Fruit fly (Drosophila melanogaster) whole organism, adult: ENCODE measurements around the gene CG7332.
A peak's percentile ranks its signal among the peaks of the same experiment; 100 is the strongest.

Experiments
- CG11617 ChIP-seq: fragments of 200-800 bp; sonication (Bioruptor generic); optimal IDR thresholded peaks from 2 replicates; lab custom pipeline; 2017; ENCODE audit warnings: mild to moderate bottlenecking, missing biosample characterization, missing genetic modification reagents, missing genetic modification characterization
- CG12768 ChIP-seq: fragments of 200-800 bp; sonication (Bioruptor generic); optimal IDR thresholded peaks from 2 replicates; lab custom pipeline; 2017; ENCODE audit warnings: missing biosample characterization, missing genetic modification characterization, mild to moderate bottlenecking, moderate library complexity, missing genetic modification reagents
- CG14711 ChIP-seq: fragments of 200-800 bp; sonication (Bioruptor generic); optimal IDR thresholded peaks from 2 replicates; lab custom pipeline; 2018; ENCODE audit warnings: missing biosample characterization, mild to moderate bottlenecking, missing genetic modification characterization, moderate library complexity
- CG1620 ChIP-seq: fragments of 200-800 bp; sonication (Bioruptor generic); optimal IDR thresholded peaks from 2 replicates; lab custom pipeline; 2016; ENCODE audit warnings: missing biosample characterization, missing genetic modification characterization
- CG33017 ChIP-seq: fragments of 200-800 bp; sonication (Bioruptor generic); optimal IDR thresholded peaks from 2 replicates; lab custom pipeline; 2018; ENCODE audit warnings: missing biosample characterization, mild to moderate bottlenecking, missing genetic modification characterization, moderate library complexity
- CG5204 ChIP-seq: fragments of 200-800 bp; sonication (Bioruptor generic); optimal IDR thresholded peaks from 2 replicates; lab custom pipeline; 2016; ENCODE audit warnings: missing biosample characterization, missing genetic modification characterization
- CG7045 ChIP-seq: fragments of 200-800 bp; sonication (Bioruptor generic); optimal IDR thresholded peaks from 2 replicates; lab custom pipeline; 2017; ENCODE audit warnings: missing biosample characterization, mild to moderate bottlenecking, missing genetic modification characterization
- CG7101 ChIP-seq: fragments of 200-800 bp; sonication (Bioruptor generic); optimal IDR thresholded peaks from 2 replicates; lab custom pipeline; 2018; ENCODE audit warnings: missing biosample characterization, mild to moderate bottlenecking, missing genetic modification characterization, moderate library complexity
- Clk ChIP-seq: fragments of 200-800 bp; sonication (Bioruptor generic); optimal IDR thresholded peaks from 2 replicates; lab custom pipeline; 2017; ENCODE audit warnings: missing biosample characterization, missing genetic modification characterization
- Crg-1 ChIP-seq: fragments of 200-800 bp; sonication (Bioruptor generic); optimal IDR thresholded peaks from 2 replicates; lab custom pipeline; 2016; ENCODE audit warnings: missing biosample characterization, missing genetic modification characterization
- Hr96 ChIP-seq: fragments of 200-800 bp; sonication (Bioruptor generic); optimal IDR thresholded peaks from 2 replicates; lab custom pipeline; 2016; ENCODE audit warnings: missing biosample characterization, missing genetic modification characterization
- Mnt ChIP-seq: fragments of 200-800 bp; sonication (Bioruptor generic); optimal IDR thresholded peaks from 2 replicates; lab custom pipeline; 2016; ENCODE audit warnings: missing biosample characterization, mild to moderate bottlenecking, missing genetic modification characterization
- bab1 ChIP-seq: fragments of 200-800 bp; sonication (Bioruptor generic); optimal IDR thresholded peaks from 3 replicates; lab custom pipeline; 2019; ENCODE audit warnings: missing biosample characterization, mild to moderate bottlenecking, missing genetic modification characterization, moderate library complexity
- cic ChIP-seq: fragments of 200-800 bp; sonication (Bioruptor generic); optimal IDR thresholded peaks from 2 replicates; lab custom pipeline; 2017; ENCODE audit warnings: missing biosample characterization, mild to moderate bottlenecking, missing genetic modification characterization, moderate library complexity
- cnc ChIP-seq, 2 experiments: fragments of >200 bp; optimal IDR thresholded peaks; 2 replicates each; lab custom pipeline; 2017
- kay ChIP-seq: fragments of 200-800 bp; sonication (Bioruptor generic); peaks from one replicate; lab custom pipeline; 2016; ENCODE audit warnings: missing biosample characterization, missing genetic modification characterization, borderline replicate concordance
- ovo ChIP-seq: fragments of 200-800 bp; sonication (Bioruptor generic); optimal IDR thresholded peaks from 2 replicates; lab custom pipeline; 2016; ENCODE audit warnings: missing biosample characterization, missing genetic modification characterization
- pad ChIP-seq: fragments of 200-800 bp; sonication (Bioruptor generic); optimal IDR thresholded peaks from 3 replicates; lab custom pipeline; 2017; ENCODE audit warnings: missing biosample characterization, missing genetic modification characterization, mild to moderate bottlenecking, moderate library complexity, missing genetic modification reagents
- tj ChIP-seq: fragments of 200-800 bp; sonication (Bioruptor generic); optimal IDR thresholded peaks from 3 replicates; lab custom pipeline; 2017; ENCODE audit warnings: missing biosample characterization, mild to moderate bottlenecking, missing genetic modification characterization, moderate library complexity
- toe ChIP-seq: fragments of 200-800 bp; sonication (Bioruptor generic); optimal IDR thresholded peaks from 2 replicates; lab custom pipeline; 2016; ENCODE audit warnings: missing biosample characterization, missing genetic modification characterization

The CG7332 gene

DNA sequence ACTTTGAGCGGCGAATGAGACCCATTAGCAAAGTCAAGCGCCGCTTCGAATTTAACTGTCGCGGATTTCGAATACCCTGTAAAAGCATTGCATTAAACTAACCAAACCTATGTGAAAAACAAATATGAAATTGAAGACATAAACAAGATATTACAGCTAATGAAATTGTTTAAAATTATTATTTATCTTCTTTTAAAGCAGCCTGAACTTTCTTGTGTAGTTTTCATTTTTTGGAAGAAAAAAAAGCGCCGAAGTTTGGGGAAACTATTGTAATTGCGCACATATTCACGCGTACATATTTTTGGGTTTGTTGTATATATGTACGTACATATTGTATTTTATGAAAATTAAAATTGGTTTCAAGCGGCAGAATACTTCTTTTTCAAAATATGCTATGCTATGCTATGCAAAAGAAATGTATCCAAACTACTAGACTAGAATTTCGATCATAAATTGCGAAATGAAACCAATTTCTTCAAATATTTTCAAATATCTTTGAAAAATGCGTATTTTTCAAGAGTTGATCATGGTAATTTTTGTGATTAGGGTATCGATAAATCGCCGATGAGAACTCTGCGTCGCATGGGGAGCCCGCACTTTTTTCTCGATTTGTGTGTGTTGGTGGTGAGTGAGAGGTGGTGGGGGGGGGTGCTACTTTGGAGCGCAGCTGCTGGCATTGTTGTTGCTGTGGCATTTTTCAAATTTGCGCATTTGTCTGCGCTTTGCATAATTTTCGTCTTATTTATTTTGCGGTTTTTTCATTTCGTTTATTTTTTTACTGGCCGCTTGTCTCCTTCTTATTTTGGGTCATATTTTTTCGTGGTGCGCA is 42.3 kb downstream of the CG7332 start:
- TF ChIP-seq CG11617 (no peak), tj (GFP tag; lab: Kevin White, UChicago) (peak; percentile 74)

DNA sequence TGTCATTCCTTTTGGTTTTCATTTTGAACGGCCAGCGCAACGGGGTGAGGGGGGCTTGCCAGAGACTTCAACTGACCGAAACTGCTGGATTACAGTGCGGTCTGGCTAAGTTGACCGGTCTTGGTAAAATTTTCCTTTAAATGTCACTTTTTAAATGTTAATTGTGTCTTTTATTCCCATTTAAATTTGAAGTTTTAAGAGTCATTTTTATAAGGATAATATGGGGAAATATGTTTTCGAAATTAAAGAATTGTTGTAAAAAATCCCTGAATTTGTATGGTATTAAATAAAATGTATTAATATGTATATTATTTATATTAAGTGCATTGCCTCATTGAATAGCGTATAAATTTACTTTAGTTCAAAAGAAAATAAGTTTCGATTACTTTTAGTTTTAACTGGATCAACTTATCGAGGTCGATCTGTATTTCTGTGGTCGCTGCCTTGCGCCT is 44.3 kb downstream of the CG7332 start:
- TF ChIP-seq CG7045 (GFP tag; lab: Kevin White, UChicago) (no peak), Hr96 (GFP tag; lab: Kevin White, UChicago) (no peak), CG5204 (no peak), cic (GFP tag; lab: Kevin White, UChicago) (no peak), Clk (GFP tag; lab: Kevin White, UChicago) (no peak), CG33017 (tag; lab: Kevin White, UChicago) (no peak), CG7101 (no peak), CG1620 (no peak)

DNA sequence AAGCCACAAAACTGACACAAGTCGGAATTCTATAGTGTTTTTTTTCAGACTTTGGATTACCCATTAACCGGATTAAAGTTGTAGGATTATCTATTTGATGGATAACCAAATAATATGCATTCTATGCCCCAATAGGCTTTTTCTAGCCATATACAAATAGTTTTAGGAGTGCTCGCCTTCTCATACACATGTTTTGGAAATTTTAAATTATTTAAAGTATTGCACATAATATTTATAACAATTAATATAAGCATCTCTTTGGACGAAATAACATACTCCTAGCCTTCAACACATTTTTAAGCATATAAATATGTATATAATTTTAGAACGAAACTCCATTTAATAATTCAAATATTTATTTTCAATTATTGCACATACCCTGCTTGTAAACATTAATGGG is 45.1 kb downstream of the CG7332 start:
- TF ChIP-seq tj (GFP tag; lab: Kevin White, UChicago) (no peak), ovo (no peak), Hr96 (GFP tag; lab: Kevin White, UChicago) (no peak), kay (GFP tag; lab: Kevin White, UChicago) (no peak), CG33017 (tag; lab: Kevin White, UChicago) (no peak), CG14711 (tag; lab: Kevin White, UChicago) (no peak), CG1620 (no peak), cic (GFP tag; lab: Kevin White, UChicago) (no peak), pad (GFP tag; lab: Kevin White, UChicago) (no peak), CG7045 (GFP tag; lab: Kevin White, UChicago) (no peak), bab1 (GFP tag; lab: Kevin White, UChicago) (no peak), Clk (GFP tag; lab: Kevin White, UChicago) (no peak), toe (GFP tag; lab: Kevin White, UChicago) (no peak), cnc (optimal IDR thresholded peaks at IDR 0.05; lab: Kevin White, UChicago) (no peak), Mnt (no peak)

DNA sequence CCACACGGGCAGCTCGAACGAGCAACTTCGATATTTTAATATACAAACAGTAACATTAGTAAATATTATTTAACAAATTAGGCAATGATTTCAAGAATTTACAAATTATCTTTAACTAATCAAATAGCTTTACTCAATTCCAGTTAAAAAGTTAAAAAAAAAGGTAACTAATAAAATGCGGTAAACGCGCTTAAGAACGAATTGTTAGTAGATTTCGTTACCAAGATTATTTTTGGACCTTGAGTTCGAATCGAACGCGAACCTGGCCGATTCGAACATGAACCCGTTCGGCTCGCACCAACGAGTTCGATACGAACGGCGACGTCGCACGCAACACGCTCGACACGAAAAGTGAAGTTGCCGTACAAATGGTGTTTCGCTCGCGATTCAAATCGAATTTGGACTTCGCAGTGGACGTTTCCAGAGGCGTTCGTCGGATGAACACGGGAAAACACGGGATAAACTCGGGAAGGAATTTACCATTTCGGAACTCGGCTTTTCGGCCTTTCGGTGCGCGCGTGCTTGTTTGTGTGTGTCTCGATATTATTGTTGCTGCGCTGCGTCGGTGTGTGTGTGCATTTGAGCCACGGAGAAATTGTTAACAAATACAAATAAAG is 45.7 kb downstream of the CG7332 start, which contains the start of gene CG43759:
Gene CG43759 (plus strand): TSS at position 390 of the 617 bp plus-strand sequence.
- TF ChIP-seq pad (GFP tag; lab: Kevin White, UChicago), result no peak
- TF ChIP-seq kay (GFP tag; lab: Kevin White, UChicago), result no peak
- no peak for TF ChIP-seq Hr96 (GFP tag; lab: Kevin White, UChicago)

DNA sequence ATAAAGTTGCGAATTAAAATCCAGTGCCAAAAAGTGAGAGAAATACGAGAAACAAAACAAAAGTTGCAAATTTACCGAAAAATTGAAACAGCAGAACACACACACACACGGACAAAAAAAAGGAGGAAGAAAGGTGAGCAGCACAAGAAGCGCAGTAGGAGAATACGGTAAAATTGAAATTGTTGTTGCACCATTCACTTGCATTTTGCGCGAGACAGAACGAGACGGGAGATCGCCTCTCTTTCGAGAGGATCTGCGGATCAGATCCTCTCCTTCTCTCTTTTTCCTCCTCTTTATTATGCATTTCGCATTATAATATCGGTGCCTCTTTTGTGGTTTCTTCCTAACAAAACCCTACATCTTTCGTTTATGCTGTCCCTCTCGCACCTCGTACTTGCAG is 46.6 kb downstream of the CG7332 start:
- TF ChIP-seq Clk (GFP tag; lab: Kevin White, UChicago) (no peak), Mnt (no peak), pad (GFP tag; lab: Kevin White, UChicago) (peak; percentile 85), CG7045 (GFP tag; lab: Kevin White, UChicago) (no peak), cic (GFP tag; lab: Kevin White, UChicago) (no peak), ovo (no peak)

DNA sequence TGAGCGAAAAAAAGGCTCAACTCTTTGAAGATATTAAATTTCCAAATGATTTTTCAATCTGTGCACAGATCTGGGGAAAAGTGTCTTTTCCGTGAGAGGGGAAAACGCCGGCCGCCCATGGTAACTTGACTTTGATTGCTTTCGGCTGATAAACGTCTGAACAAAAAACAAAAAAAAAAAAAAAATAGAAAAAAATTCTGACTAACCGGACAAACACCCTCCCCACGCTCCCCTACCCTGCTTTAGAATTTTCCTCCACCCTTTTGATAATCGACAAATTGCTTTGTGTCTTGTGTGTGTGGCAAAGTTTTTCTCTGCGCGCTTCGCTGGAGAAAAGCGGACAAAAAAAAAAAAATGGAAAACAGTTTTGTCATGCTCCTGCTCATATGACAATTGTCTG is 49.1 kb downstream of the CG7332 start:
- TF ChIP-seq ovo, result no peak

DNA sequence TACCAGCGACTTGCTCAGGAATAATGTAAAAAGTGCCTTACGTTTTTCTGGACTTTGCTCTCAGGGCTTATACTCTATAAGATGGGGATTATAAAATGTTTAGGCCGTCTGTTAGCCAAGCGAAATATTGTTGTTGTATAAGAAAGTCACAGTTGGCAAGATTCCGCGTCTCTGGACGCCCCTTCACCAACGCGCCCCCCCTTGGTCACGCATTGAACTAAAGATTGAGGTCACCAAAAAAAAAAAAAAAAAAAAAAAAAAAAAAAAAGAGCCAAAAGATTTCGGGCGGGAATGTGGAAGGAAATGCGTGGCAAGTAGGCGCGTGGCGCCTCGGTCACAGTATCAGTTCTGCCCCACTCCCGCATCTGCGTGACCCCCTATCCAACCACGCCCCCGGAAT is 50.5 kb downstream of the CG7332 start:
- TF ChIP-seq CG7101 (no peak), CG1620 (no peak), CG11617 (no peak), bab1 (GFP tag; lab: Kevin White, UChicago) (no peak), Hr96 (GFP tag; lab: Kevin White, UChicago) (no peak), toe (GFP tag; lab: Kevin White, UChicago) (no peak)

DNA sequence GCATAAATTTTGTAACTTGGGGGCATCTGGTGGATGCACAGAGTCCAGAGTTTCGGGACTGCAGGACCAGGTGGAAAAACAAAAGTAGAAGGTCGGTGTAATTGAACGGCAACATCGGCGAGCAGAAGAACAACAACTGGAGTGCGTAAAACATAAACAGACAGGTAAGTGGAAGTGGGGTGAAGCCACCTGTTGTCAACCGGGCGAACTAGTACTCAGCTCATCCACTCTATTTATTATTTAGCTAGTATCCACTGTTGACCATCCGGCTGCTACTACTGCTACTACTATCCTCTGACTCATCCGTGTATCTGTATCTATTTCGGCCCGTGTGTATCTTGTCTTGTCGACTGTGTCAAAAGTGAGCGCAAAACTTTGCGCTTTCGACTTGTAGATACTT is 52.3 kb downstream of the CG7332 start:
- TF ChIP-seq CG1620, result no peak
- no peak for TF ChIP-seq Clk (GFP tag; lab: Kevin White, UChicago)
- TF ChIP-seq CG7045 (GFP tag; lab: Kevin White, UChicago), result no peak
- no peak for TF ChIP-seq Mnt
- TF ChIP-seq Hr96 (GFP tag; lab: Kevin White, UChicago), result no peak
- TF ChIP-seq bab1 (GFP tag; lab: Kevin White, UChicago), result no peak
- no peak for TF ChIP-seq cnc (optimal IDR thresholded peaks at IDR 0.05; lab: Kevin White, UChicago)
- TF ChIP-seq cic (GFP tag; lab: Kevin White, UChicago), result no peak
- no peak for TF ChIP-seq CG14711 (tag; lab: Kevin White, UChicago)
- no peak for TF ChIP-seq ovo
- no peak for TF ChIP-seq CG33017 (tag; lab: Kevin White, UChicago)
- TF ChIP-seq CG11617, result no peak
- no peak for TF ChIP-seq CG12768 (GFP tag; lab: Kevin White, UChicago)
- TF ChIP-seq toe (GFP tag; lab: Kevin White, UChicago), result no peak
- TF ChIP-seq CG7101, result no peak
- TF ChIP-seq kay (GFP tag; lab: Kevin White, UChicago), result no peak
- no peak for TF ChIP-seq pad (GFP tag; lab: Kevin White, UChicago)
- TF ChIP-seq Crg-1 (GFP tag; lab: Kevin White, UChicago), result no peak
- TF ChIP-seq tj (GFP tag; lab: Kevin White, UChicago), result no peak
- TF ChIP-seq CG5204, result no peak
